Fruit fly (Drosophila melanogaster) whole organism, pupa: ENCODE data around the gene Ugt303A1.

ENCODE experiments used
- CG14655 ChIP-seq: fragments of 200-800 bp; sonication (Bioruptor generic); optimal IDR thresholded peaks from 3 replicates; lab custom pipeline; 2017; ENCODE audit warnings: mild to moderate bottlenecking, missing biosample characterization, missing genetic modification reagents, missing genetic modification characterization
- CG17806 ChIP-seq: fragments of 200-800 bp; sonication (Bioruptor generic); optimal IDR thresholded peaks from 2 replicates; lab custom pipeline; 2018; ENCODE audit warnings: missing biosample characterization, mild to moderate bottlenecking, missing genetic modification characterization, moderate library complexity
- CG4496 ChIP-seq: fragments of 200-800 bp; sonication (Bioruptor generic); IDR thresholded peaks from 3 replicates; pipeline ENCODE4 v1.3.6; 2022; ENCODE audit warnings: missing biosample characterization, missing genetic modification characterization
- CG8301 ChIP-seq: fragments of 200-800 bp; sonication (Bioruptor generic); optimal IDR thresholded peaks from 2 replicates; lab custom pipeline; 2018; ENCODE audit warnings: missing biosample characterization, mild to moderate bottlenecking, missing genetic modification characterization
- CG9948 ChIP-seq: fragments of 200-800 bp; sonication (Bioruptor generic); optimal IDR thresholded peaks from 2 replicates; lab custom pipeline; 2018; ENCODE audit warnings: missing biosample characterization, mild to moderate bottlenecking, missing genetic modification characterization, moderate library complexity
- D1 ChIP-seq: fragments of 200-800 bp; sonication (Bioruptor generic); optimal IDR thresholded peaks from 2 replicates; lab custom pipeline; 2018; ENCODE audit warnings: missing biosample characterization, mild to moderate bottlenecking, missing genetic modification characterization, moderate library complexity
- Ets98B ChIP-seq: fragments of 200-800 bp; sonication (Bioruptor generic); IDR thresholded peaks from 2 replicates; pipeline ENCODE4 v1.3.6; 2022; ENCODE audit warnings: missing biosample characterization, missing genetic modification characterization
- rn ChIP-seq: fragments of 200-800 bp; sonication (Bioruptor generic); IDR thresholded peaks from 2 replicates; pipeline ENCODE4 v1.3.6; 2022; ENCODE audit warnings: missing biosample characterization, missing genetic modification characterization

DNA sequence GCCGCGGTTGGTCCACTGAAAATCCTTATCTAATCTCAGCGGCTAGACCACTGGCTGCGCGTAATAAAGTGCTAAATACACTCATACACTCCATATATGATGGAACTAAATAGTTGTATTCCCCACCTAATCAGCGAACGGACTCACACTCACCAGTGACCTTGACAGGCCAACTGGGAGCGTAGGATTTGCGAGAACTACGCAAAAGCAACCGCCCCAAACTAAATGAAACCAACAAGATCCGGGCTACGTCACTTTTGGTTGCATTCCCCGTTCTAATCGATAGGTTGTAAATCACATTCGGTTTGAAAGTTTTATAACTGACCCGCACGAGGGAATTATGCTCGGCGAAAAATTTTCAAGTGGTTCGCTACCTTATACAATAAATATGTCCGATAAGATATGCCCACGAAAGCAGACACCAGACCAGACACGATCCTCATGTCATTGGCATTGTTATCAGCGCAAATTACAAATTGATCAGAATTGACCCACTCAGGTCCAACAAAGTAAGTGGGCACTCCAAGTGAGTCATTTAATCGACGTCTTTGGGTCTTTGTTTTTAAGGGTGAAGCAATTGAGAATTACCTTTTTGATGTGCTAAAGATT is 24.0 kb downstream of the Ugt303A1 start:
- no peak for TF ChIP-seq Ets98B (GFP tag; lab: Robert Waterston, UW)
- TF ChIP-seq CG17806 (tag; lab: Kevin White, UChicago) = no peak
- TF ChIP-seq D1 (tag; lab: Kevin White, UChicago) = no peak
- TF ChIP-seq CG14655 (GFP tag; lab: Kevin White, UChicago) = no peak
- no peak for TF ChIP-seq rn
- TF ChIP-seq CG9948 (tag; lab: Kevin White, UChicago) = no peak
- no peak for TF ChIP-seq CG4496 (GFP tag; lab: Robert Waterston, UW)
- TF ChIP-seq CG8301 (tag; lab: Kevin White, UChicago) = no peak
